Worm (Caenorhabditis elegans) whole organism, L1 larva: Measurements from ENCODE around the gene cpg-19.

Experiments
- C04F5.9 ChIP-seq: sonication (generic microtip); optimal IDR thresholded peaks from 2 replicates; lab custom pipeline; 2016; ENCODE audit warnings: missing genetic modification characterization, missing compliant biosample characterization
- elt-2 ChIP-seq: sonication (generic microtip); optimal IDR thresholded peaks from 2 replicates; lab custom pipeline; 2016; ENCODE audit warnings: missing genetic modification characterization, mild to moderate bottlenecking, inconsistent platforms, missing compliant biosample characterization, missing genetic modification reagents
- hlh-17 ChIP-seq: fragments of 200-800 bp; sonication (Bioruptor generic); optimal IDR thresholded peaks from 2 replicates; lab custom pipeline; 2018; ENCODE audit warnings: missing genetic modification characterization, mild to moderate bottlenecking, missing compliant biosample characterization, moderate library complexity, borderline replicate concordance
- hpl-2 ChIP-seq: fragments of 150-350 bp; optimal IDR thresholded peaks from 2 replicates; lab custom pipeline; 2014; ENCODE audit warnings: missing biosample characterization, missing genetic modification reagents, missing genetic modification characterization
- lin-14 ChIP-seq: fragments of 200-800 bp; sonication (Bioruptor generic); optimal IDR thresholded peaks from 2 replicates; lab custom pipeline; 2018; ENCODE audit warnings: mild to moderate bottlenecking, missing genetic modification characterization, moderate library complexity, missing compliant biosample characterization
- nhr-11 ChIP-seq: fragments of 150-350 bp; optimal IDR thresholded peaks from 2 replicates; lab custom pipeline; 2014; ENCODE audit warnings: missing biosample characterization, missing genetic modification characterization
- nhr-28 ChIP-seq: fragments of 150-350 bp; optimal IDR thresholded peaks from 2 replicates; lab custom pipeline; 2014; ENCODE audit warnings: missing biosample characterization, missing genetic modification characterization
- unc-30 ChIP-seq: sonication (generic microtip); optimal IDR thresholded peaks from 2 replicates; lab custom pipeline; 2017; ENCODE audit warnings: missing biosample characterization, missing genetic modification characterization
- unc-86 ChIP-seq: sonication (generic microtip); optimal IDR thresholded peaks from 2 replicates; lab custom pipeline; 2016; ENCODE audit warnings: missing genetic modification characterization, missing compliant biosample characterization
- ztf-11 ChIP-seq, 2 experiments: sonication (generic microtip); optimal IDR thresholded peaks; 2 replicates each; lab custom pipeline; 2016 to 2017; ENCODE audit warnings: missing genetic modification characterization in 2 of 2, missing biosample characterization in 1 of 2, missing compliant biosample characterization in 1 of 2

DNA sequence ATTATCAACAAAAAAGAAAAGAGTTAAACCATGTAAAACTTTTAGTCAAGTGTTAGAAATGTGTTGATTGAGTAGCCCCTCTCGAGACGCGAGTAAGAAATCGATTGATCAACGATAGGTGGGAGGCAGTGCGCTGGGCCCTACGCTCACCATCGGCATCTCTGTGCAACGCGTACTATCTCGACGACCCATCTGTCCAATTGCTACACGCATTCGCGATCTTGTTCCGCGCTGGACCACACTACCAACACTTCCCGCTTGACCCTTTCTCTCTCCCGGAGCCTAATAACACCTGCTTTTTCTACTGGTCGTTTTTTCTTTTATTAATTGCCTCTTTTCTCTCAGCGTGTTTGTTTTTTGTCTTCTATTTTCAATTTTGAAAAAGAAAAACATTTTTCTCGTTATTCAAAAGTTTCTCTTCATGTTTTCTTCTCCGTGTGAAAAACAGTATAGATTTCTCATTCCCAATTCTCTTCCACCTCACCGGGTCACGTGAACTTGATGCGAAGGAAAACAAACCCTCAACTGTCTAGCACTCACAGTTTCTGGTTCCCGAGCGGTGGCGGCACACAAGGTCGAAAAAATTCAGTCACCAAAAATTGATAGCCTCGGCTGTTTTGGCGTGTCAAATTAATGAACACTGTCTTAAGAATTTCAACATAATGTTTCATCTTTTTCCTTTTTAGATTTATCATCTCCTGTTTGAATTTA lies 10.1 kb upstream of the cpg-19 start:
- TF ChIP-seq unc-86 (tag; lab: Kevin White, UChicago) = no peak
- no peak for TF ChIP-seq unc-30 (tag; lab: Kevin White, UChicago)
- TF ChIP-seq elt-2 (tag; lab: Kevin White, UChicago) = no peak
- no peak for TF ChIP-seq nhr-11 (tag; lab: Kevin White, UChicago)
- peak; percentile 73 for TF ChIP-seq lin-14 (GFP tag; lab: Kevin White, UChicago)
- TF ChIP-seq hlh-17 = no peak
- no peak for TF ChIP-seq hpl-2 (GFP tag; lab: Kevin White, UChicago)
- TF ChIP-seq nhr-28 (tag; lab: Kevin White, UChicago) = no peak
- TF ChIP-seq C04F5.9 (tag; lab: Kevin White, UChicago) = no peak
- no peak for TF ChIP-seq ztf-11 (tag; optimal IDR thresholded peaks at IDR 0.05; lab: Kevin White, UChicago)
